Worm (Caenorhabditis elegans) whole organism, midembryonic: ENCODE measurements around the gene npp-16.

Source experiments
- T22C8.4 ChIP-seq: fragments of 200-800 bp; sonication (Bioruptor generic); IDR thresholded peaks from 2 replicates; pipeline ENCODE4 v1.3.6; 2022; ENCODE audit warnings: missing genetic modification characterization, missing compliant biosample characterization
- cog-1 ChIP-seq: sonication (generic microtip); optimal IDR thresholded peaks from 2 replicates; lab custom pipeline; 2016; ENCODE audit warnings: missing genetic modification characterization, missing compliant biosample characterization
- flt-1 ChIP-seq: fragments of 200-800 bp; sonication (Bioruptor generic); IDR thresholded peaks from 2 replicates; pipeline ENCODE4 v1.3.6; 2022; ENCODE audit warnings: missing genetic modification characterization, missing compliant biosample characterization
- klf-2 ChIP-seq: fragments of 200-800 bp; sonication (Bioruptor generic); conservative IDR thresholded peaks from 2 replicates; pipeline ENCODE4 v1.3.6; 2022; ENCODE audit warnings: missing genetic modification reagents, missing genetic modification characterization, missing compliant biosample characterization
- med-1 ChIP-seq: sonication (generic microtip); optimal IDR thresholded peaks from 2 replicates; lab custom pipeline; 2017; ENCODE audit warnings: missing genetic modification characterization, mild to moderate bottlenecking, missing compliant biosample characterization, antibody characterized with exemption, missing genetic modification reagents; ENCODE audit not compliant: insufficient read depth
- ref-1 ChIP-seq: fragments of 200-800 bp; sonication (Bioruptor generic); conservative IDR thresholded peaks from 2 replicates; pipeline ENCODE4 v1.3.6; 2022; ENCODE audit warnings: missing genetic modification reagents, missing genetic modification characterization, missing compliant biosample characterization
- ztf-23 ChIP-seq: fragments of 200-800 bp; sonication (Bioruptor generic); IDR thresholded peaks from 2 replicates; pipeline ENCODE4 v1.3.6; 2022; ENCODE audit warnings: missing genetic modification reagents, missing genetic modification characterization, missing compliant biosample characterization
- ztf-29 ChIP-seq: fragments of 200-800 bp; sonication (Bioruptor generic); IDR thresholded peaks from 2 replicates; pipeline ENCODE4 v1.3.6; 2022; ENCODE audit warnings: missing genetic modification reagents, missing genetic modification characterization, missing compliant biosample characterization

DNA sequence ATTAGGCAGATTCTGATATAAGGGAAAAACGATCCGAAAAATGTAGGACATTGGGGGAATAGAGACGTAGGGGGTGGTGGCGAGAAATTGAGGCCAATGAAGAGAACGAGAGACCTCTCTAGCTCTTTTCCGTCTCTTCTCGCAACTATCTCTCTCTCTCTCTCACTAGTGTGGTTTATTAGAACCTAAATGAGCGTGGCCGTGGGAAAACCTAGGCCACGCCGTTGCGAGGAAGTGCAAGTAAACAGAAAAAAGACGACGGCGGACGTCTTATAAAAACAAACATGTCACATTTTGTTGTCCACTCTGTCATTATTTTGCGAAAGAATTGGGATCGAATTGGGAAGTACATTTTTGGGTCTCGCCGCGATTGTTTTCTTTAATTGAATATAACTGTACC, 45.7 kb upstream of the npp-16 start:
- TF ChIP-seq flt-1 (GFP tag; lab: Robert Waterston, UW) (0 out of 2 replicates have a peak, but pooled peaks have one; percentile 46), ref-1 (no peak), cog-1 (tag; lab: Kevin White, UChicago) (peak; percentile 64), klf-2 (GFP tag; lab: Robert Waterston, UW) (no peak), med-1 (no peak), ztf-29 (no peak), ztf-23 (GFP tag; lab: Robert Waterston, UW) (peak; percentile 55; the same call in 1 of the 2 replicates), T22C8.4 (GFP tag; lab: Robert Waterston, UW) (no peak)
